Worm (Caenorhabditis elegans) whole organism, midembryonic: ENCODE measurements around the gene bath-13.

Source experiments
- T22C8.4 ChIP-seq: fragments of 200-800 bp; sonication (Bioruptor generic); IDR thresholded peaks from 2 replicates; pipeline ENCODE4 v1.3.6; 2022; ENCODE audit warnings: missing genetic modification characterization, missing compliant biosample characterization
- flt-1 ChIP-seq: fragments of 200-800 bp; sonication (Bioruptor generic); IDR thresholded peaks from 2 replicates; pipeline ENCODE4 v1.3.6; 2022; ENCODE audit warnings: missing genetic modification characterization, missing compliant biosample characterization
- klf-2 ChIP-seq: fragments of 200-800 bp; sonication (Bioruptor generic); conservative IDR thresholded peaks from 2 replicates; pipeline ENCODE4 v1.3.6; 2022; ENCODE audit warnings: missing genetic modification reagents, missing genetic modification characterization, missing compliant biosample characterization
- med-1 ChIP-seq: sonication (generic microtip); optimal IDR thresholded peaks from 2 replicates; lab custom pipeline; 2017; ENCODE audit warnings: missing genetic modification characterization, mild to moderate bottlenecking, missing compliant biosample characterization, antibody characterized with exemption, missing genetic modification reagents; ENCODE audit not compliant: insufficient read depth
- tab-1 ChIP-seq: fragments of 200-800 bp; sonication (Bioruptor generic); IDR thresholded peaks from 2 replicates; pipeline ENCODE4 v1.3.6; 2022; ENCODE audit warnings: missing genetic modification characterization, missing compliant biosample characterization
- ztf-29 ChIP-seq: fragments of 200-800 bp; sonication (Bioruptor generic); IDR thresholded peaks from 2 replicates; pipeline ENCODE4 v1.3.6; 2022; ENCODE audit warnings: missing genetic modification reagents, missing genetic modification characterization, missing compliant biosample characterization

- TF ChIP-seq T22C8.4 (no peak), flt-1 (no peak), klf-2 (GFP tag; lab: Robert Waterston, UW) (no peak), tab-1 (GFP tag; lab: Robert Waterston, UW) (no peak), ztf-29 (GFP tag; lab: Robert Waterston, UW) (no peak), med-1 (GFP tag; lab: Kevin White, UChicago) (no peak)
Observed at ce11 chrII:2503703-2504430, 18.0 kb downstream of the bath-13 start.
